Worm (Caenorhabditis elegans) whole organism, young adult: ENCODE measurements around the gene srsx-13.

Experiments
- B0261.1 ChIP-seq: sonication (generic microtip); optimal IDR thresholded peaks from 2 replicates; lab custom pipeline; 2016; ENCODE audit warnings: mild to moderate bottlenecking, missing genetic modification characterization, moderate library complexity, missing compliant biosample characterization
- B0336.3 ChIP-seq: fragments of 200-800 bp; sonication (Bioruptor generic); IDR thresholded peaks from 2 replicates; pipeline ENCODE4 v1.3.6; 2022; ENCODE audit warnings: missing genetic modification characterization, missing compliant biosample characterization
- C17E4.6 ChIP-seq: fragments of 200-800 bp; sonication (Bioruptor generic); IDR thresholded peaks from 2 replicates; pipeline ENCODE4 v1.3.6; 2022; ENCODE audit warnings: missing genetic modification reagents, missing genetic modification characterization, missing compliant biosample characterization
- F33H1.4 ChIP-seq: fragments of 200-800 bp; sonication (Bioruptor generic); IDR thresholded peaks from 2 replicates; pipeline ENCODE4 v1.3.6; 2022; ENCODE audit warnings: missing genetic modification reagents, missing genetic modification characterization, missing compliant biosample characterization
- F39B2.1 ChIP-seq: fragments of 200-800 bp; sonication (Bioruptor generic); IDR thresholded peaks from 2 replicates; pipeline ENCODE4 v1.3.6; 2022; ENCODE audit warnings: missing genetic modification reagents, missing genetic modification characterization, missing compliant biosample characterization
- F49E8.2 ChIP-seq: sonication (generic microtip); optimal IDR thresholded peaks from 3 replicates; lab custom pipeline; 2017; ENCODE audit warnings: missing genetic modification characterization, mild to moderate bottlenecking, missing compliant biosample characterization, antibody characterized with exemption, moderate library complexity; ENCODE audit not compliant: insufficient read depth
- F52B5.7 ChIP-seq: sonication (generic microtip); optimal IDR thresholded peaks from 2 replicates; lab custom pipeline; 2016; ENCODE audit warnings: mild to moderate bottlenecking, missing genetic modification characterization, missing compliant biosample characterization
- F57C9.4 ChIP-seq: sonication (generic microtip); optimal IDR thresholded peaks from 2 replicates; lab custom pipeline; 2017; ENCODE audit warnings: mild to moderate bottlenecking, missing genetic modification characterization, missing compliant biosample characterization
- T26A5.8 ChIP-seq: sonication (generic microtip); optimal IDR thresholded peaks from 2 replicates; lab custom pipeline; 2016; ENCODE audit warnings: missing genetic modification characterization, missing compliant biosample characterization
- Y56A3A.18 ChIP-seq: fragments of 200-800 bp; sonication (Bioruptor generic); IDR thresholded peaks from 2 replicates; pipeline ENCODE4 v1.3.6; 2022; ENCODE audit warnings: missing genetic modification reagents, missing genetic modification characterization, missing compliant biosample characterization
- ZK185.1 ChIP-seq: sonication (generic microtip); optimal IDR thresholded peaks from 2 replicates; lab custom pipeline; 2016; ENCODE audit warnings: mild to moderate bottlenecking, missing genetic modification characterization, missing compliant biosample characterization; ENCODE audit not compliant: poor library complexity, severe bottlenecking
- attf-5 ChIP-seq: fragments of 200-800 bp; sonication (Bioruptor generic); optimal IDR thresholded peaks from 2 replicates; lab custom pipeline; 2018; ENCODE audit warnings: mild to moderate bottlenecking, missing genetic modification characterization, missing compliant biosample characterization
- attf-6 ChIP-seq: fragments of 200-800 bp; sonication (Bioruptor generic); IDR thresholded peaks from 2 replicates; pipeline ENCODE4 v1.3.6; 2022; ENCODE audit warnings: missing genetic modification reagents, missing genetic modification characterization, missing compliant biosample characterization
- cebp-1 ChIP-seq, 2 experiments: fragments of 200-800 bp in 1 of 2; sonication (Bioruptor generic) in 1 of 2; sonication (generic microtip) in 1 of 2; IDR thresholded peaks in 1 of 2; optimal IDR thresholded peaks in 1 of 2; 2 replicates each; pipeline versions ENCODE4 v1.3.6 to Lab custom; 2017 to 2022; ENCODE audit warnings: missing compliant biosample characterization in 2 of 2, missing genetic modification characterization in 2 of 2, mild to moderate bottlenecking in 1 of 2, missing genetic modification reagents in 1 of 2, moderate library complexity in 1 of 2
- cebp-2 ChIP-seq: fragments of 200-800 bp; sonication (Bioruptor generic); IDR thresholded peaks from 2 replicates; pipeline ENCODE4 v1.3.6; 2022; ENCODE audit warnings: missing genetic modification characterization, missing compliant biosample characterization
- ceh-58 ChIP-seq: fragments of 200-800 bp; sonication (Bioruptor generic); IDR thresholded peaks from 2 replicates; pipeline ENCODE4 v1.3.6; 2022; ENCODE audit warnings: missing genetic modification characterization, missing compliant biosample characterization
- ceh-91 ChIP-seq: fragments of 200-800 bp; sonication (Bioruptor generic); IDR thresholded peaks from 2 replicates; pipeline ENCODE4 v1.3.6; 2022; ENCODE audit warnings: missing genetic modification reagents, missing genetic modification characterization, missing compliant biosample characterization
- dox-1 ChIP-seq: fragments of 200-800 bp; sonication (Bioruptor generic); IDR thresholded peaks from 2 replicates; pipeline ENCODE4 v1.3.6; 2022; ENCODE audit warnings: missing genetic modification reagents, missing genetic modification characterization, missing compliant biosample characterization
- dpl-1 ChIP-seq: fragments of 150-350 bp; optimal IDR thresholded peaks from 2 replicates; lab custom pipeline; 2014; ENCODE audit warnings: missing biosample characterization, missing genetic modification reagents, missing genetic modification characterization
- egl-18 ChIP-seq: fragments of 200-800 bp; sonication (Bioruptor generic); IDR thresholded peaks from 2 replicates; pipeline ENCODE4 v1.3.6; 2022; ENCODE audit warnings: missing genetic modification reagents, missing genetic modification characterization, missing compliant biosample characterization
- ets-4 ChIP-seq: fragments of 200-800 bp; sonication (Bioruptor generic); optimal IDR thresholded peaks from 2 replicates; lab custom pipeline; 2018; ENCODE audit warnings: mild to moderate bottlenecking, missing genetic modification characterization, missing compliant biosample characterization
- fkh-3 ChIP-seq: sonication (generic microtip); optimal IDR thresholded peaks from 2 replicates; lab custom pipeline; 2016; ENCODE audit warnings: mild to moderate bottlenecking, missing genetic modification characterization, missing compliant biosample characterization
- hlh-26 ChIP-seq: fragments of 200-800 bp; sonication (Bioruptor generic); conservative IDR thresholded peaks from 2 replicates; pipeline ENCODE4 v1.3.6; 2022; ENCODE audit warnings: missing genetic modification reagents, missing genetic modification characterization, missing compliant biosample characterization
- hrde-1 ChIP-seq: sonication (generic microtip); optimal IDR thresholded peaks from 2 replicates; lab custom pipeline; 2016; ENCODE audit warnings: missing genetic modification characterization, mild to moderate bottlenecking, missing compliant biosample characterization, moderate library complexity, missing genotype, missing genetic modification reagents, borderline replicate concordance
- hsf-1 ChIP-seq: fragments of 200-800 bp; sonication (Bioruptor generic); IDR thresholded peaks from 2 replicates; pipeline ENCODE4 v1.3.6; 2022; ENCODE audit warnings: missing genetic modification reagents, missing genetic modification characterization, missing compliant biosample characterization
- madf-8 ChIP-seq: fragments of 200-800 bp; sonication (Bioruptor generic); conservative IDR thresholded peaks from 2 replicates; pipeline ENCODE4 v1.3.6; 2022; ENCODE audit warnings: missing genetic modification reagents, missing genetic modification characterization, missing compliant biosample characterization
- mxl-1 ChIP-seq: sonication (generic microtip); optimal IDR thresholded peaks from 2 replicates; lab custom pipeline; 2016; ENCODE audit warnings: missing genetic modification characterization, missing compliant biosample characterization
- nhr-179 ChIP-seq: sonication (generic microtip); optimal IDR thresholded peaks from 2 replicates; lab custom pipeline; 2016; ENCODE audit warnings: mild to moderate bottlenecking, missing genetic modification characterization, missing compliant biosample characterization
- nhr-80 ChIP-seq: sonication (generic microtip); optimal IDR thresholded peaks from 2 replicates; lab custom pipeline; 2016; ENCODE audit warnings: missing genetic modification characterization, missing compliant biosample characterization
- snpc-4 ChIP-seq, 5 experiments: fragments of 150-350 bp in 1 of 5; sonication (generic microtip) in 4 of 5; optimal IDR thresholded peaks; 2 replicates each; lab custom pipeline; 2014 to 2018; ENCODE audit warnings: missing genetic modification characterization in 5 of 5, missing biosample characterization in 3 of 5, antibody characterized with exemption in 2 of 5, mild to moderate bottlenecking in 2 of 5, missing compliant biosample characterization in 2 of 5, missing genotype in 2 of 5, moderate library complexity in 2 of 5, missing genetic modification reagents in 1 of 5
- tbp1 ChIP-seq: fragments of 200-800 bp; sonication (Bioruptor generic); optimal IDR thresholded peaks from 2 replicates; lab custom pipeline; 2018; ENCODE audit warnings: mild to moderate bottlenecking, missing genetic modification characterization, missing compliant biosample characterization
- unc-62 ChIP-seq: fragments of 150-350 bp; optimal IDR thresholded peaks from 2 replicates; lab custom pipeline; 2014; ENCODE audit warnings: missing biosample characterization, missing genetic modification reagents, missing genetic modification characterization
- zfh-2 ChIP-seq: fragments of 200-800 bp; sonication (Bioruptor generic); conservative IDR thresholded peaks from 2 replicates; pipeline ENCODE4 v1.3.6; 2022; ENCODE audit warnings: missing genetic modification reagents, missing genetic modification characterization, missing compliant biosample characterization

The srsx-13 gene

DNA sequence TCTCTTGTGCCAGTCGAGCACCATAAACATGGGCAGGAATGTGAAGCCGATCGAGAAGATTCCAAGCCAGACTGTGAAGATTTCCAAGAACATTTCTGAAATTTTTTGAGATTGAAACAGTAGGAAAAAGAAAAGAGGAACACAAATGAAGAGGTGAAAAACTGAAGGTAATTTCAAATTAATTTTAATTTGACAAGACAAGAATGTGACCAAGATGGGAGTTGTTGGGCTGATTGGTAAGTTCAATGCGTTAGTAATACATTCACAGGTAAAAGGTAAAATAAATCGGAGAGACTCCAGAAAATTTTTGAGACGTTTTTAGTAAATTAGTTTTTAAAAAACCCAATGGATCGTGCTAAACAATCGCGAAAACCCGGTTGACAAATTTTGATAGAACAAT is 47.7 kb upstream of the srsx-13 start, which contains the start of gene swt-7:
Gene swt-7 (minus strand): TSS at position 101 of the 400 bp plus-strand sequence.
- TF ChIP-seq fkh-3 (no peak), Y56A3A.18 (GFP tag; lab: Robert Waterston, UW) (no peak)
- TF ChIP-seq, all 124 proteins: peak for 0

DNA sequence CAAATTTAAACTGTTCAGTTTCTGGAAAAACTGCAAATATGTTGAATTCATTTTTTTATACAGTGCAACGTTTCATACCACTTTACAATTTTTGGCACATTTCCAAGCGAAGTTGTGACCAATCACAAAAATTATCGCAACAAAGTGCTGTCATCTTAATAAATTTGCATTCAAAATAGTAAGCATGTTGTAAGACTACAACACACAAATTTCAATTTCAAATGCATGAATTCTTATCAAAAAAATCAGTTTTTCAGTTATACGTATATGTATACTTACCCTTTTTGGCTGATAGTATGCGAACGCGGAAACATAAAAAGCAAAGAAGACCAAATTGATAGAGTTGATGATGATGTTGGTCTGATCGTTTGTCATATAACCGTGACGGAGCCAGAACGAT is 47.2 kb upstream of the srsx-13 start:
- TF ChIP-seq nhr-80 (tag; lab: Kevin White, UChicago) (peak; percentile 86), egl-18 (GFP tag; lab: Robert Waterston, UW) (no peak)

DNA sequence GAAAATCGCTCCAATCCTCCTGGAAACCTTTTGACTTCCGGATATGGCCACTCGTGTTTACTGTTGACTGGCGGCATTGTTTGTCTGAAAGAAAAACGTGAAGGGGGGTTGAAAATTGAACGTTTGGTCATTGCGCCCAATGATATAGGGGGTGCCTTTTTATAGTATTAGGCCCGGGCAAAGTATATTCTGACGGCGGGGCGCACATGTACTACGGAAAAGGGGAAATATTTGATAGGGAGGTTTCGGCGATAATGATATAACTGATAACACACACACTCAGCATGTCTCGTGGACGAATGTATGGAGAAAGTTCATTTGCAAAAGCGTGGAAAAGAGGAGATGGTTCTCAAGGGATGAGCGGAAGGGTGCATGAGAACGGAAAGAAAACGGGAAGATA is 44.6 kb upstream of the srsx-13 start, which contains the start of gene cpt-4:
Gene cpt-4 (minus strand): TSS at position 84 of the 400 bp plus-strand sequence.
- TF ChIP-seq attf-5 (GFP tag; lab: Kevin White, UChicago) (no peak), ets-4 (peak; percentile 17), F52B5.7 (tag; lab: Kevin White, UChicago) (no peak), mxl-1 (tag; lab: Kevin White, UChicago) (no peak), snpc-4 (GFP tag; optimal IDR thresholded peaks at IDR 0.05; lab: Kevin White, UChicago) (no peak), snpc-4 (tag; optimal IDR thresholded peaks at IDR 0.05; lab: Kevin White, UChicago) (no peak), nhr-80 (tag; lab: Kevin White, UChicago) (peak; percentile 84), dox-1 (peak; percentile 55), hlh-26 (GFP tag; lab: Robert Waterston, UW) (no peak), ZK185.1 (tag; lab: Kevin White, UChicago) (no peak), tbp1 (GFP tag; lab: Kevin White, UChicago) (no peak), hsf-1 (no peak), cebp-1 (GFP tag; IDR thresholded peaks at IDR 0.05; lab: Robert Waterston, UW) (no peak), cebp-1 (tag; optimal IDR thresholded peaks at IDR 0.05; lab: Kevin White, UChicago) (peak; percentile 5), B0261.1 (tag; lab: Kevin White, UChicago) (no peak), C17E4.6 (GFP tag; lab: Robert Waterston, UW) (no peak), T26A5.8 (tag; lab: Kevin White, UChicago) (no peak)

DNA sequence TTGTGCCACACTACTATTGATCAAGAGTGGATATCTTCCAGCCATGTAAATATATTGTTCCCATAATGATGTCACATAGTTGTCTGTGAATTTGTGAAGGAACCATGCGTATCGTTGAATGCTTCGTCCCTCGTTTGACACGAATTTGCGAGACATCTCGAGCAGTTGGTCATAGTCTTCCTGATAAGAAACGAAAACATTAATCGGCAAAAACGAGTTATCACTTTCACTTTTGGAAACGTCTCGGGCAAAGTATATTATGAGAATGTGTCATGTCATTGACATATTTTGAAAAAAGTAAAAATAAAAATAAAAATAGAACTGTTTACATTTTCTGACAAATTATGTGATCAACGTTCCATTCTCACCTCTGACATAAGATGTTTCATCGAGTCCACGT is 43.4 kb upstream of the srsx-13 start:
- TF ChIP-seq B0261.1 (tag; lab: Kevin White, UChicago) = no peak
- no peak for TF ChIP-seq zfh-2 (GFP tag; lab: Robert Waterston, UW)
- TF ChIP-seq dox-1 = peak; percentile 46; the same call in 1 of the 2 replicates
- peak; percentile 32 for TF ChIP-seq unc-62 (GFP tag; lab: Kevin White, UChicago)
- TF ChIP-seq cebp-2 (GFP tag; lab: Robert Waterston, UW) = no peak
- TF ChIP-seq nhr-80 (tag; lab: Kevin White, UChicago) = peak; percentile 73
- TF ChIP-seq ceh-58 (GFP tag; lab: Robert Waterston, UW) = no peak
- no peak for TF ChIP-seq ceh-91

DNA sequence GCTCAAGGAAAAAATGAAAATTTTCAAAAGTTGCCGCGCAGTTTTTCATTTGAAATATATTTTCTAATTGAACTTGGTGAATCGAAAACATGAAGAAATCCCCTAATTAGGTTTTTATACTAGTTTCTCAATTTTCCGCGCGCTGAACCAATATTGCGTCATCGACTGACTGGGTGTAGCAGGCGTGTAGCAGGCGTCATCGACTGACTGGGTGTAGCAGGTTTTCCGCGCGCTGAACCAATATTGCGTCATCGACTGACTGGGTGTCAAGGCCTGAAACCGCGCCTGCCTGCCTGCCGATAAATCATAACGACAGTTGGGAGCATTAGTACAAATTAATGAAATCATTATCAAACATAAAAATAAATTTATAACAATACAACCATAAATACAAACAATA is 40.4 kb upstream of the srsx-13 start:
- TF ChIP-seq F57C9.4 (no peak), F33H1.4 (no peak), B0336.3 (GFP tag; lab: Robert Waterston, UW) (no peak), cebp-1 (GFP tag; IDR thresholded peaks at IDR 0.05; lab: Robert Waterston, UW) (no peak), cebp-1 (tag; optimal IDR thresholded peaks at IDR 0.05; lab: Kevin White, UChicago) (peak; percentile 14)

DNA sequence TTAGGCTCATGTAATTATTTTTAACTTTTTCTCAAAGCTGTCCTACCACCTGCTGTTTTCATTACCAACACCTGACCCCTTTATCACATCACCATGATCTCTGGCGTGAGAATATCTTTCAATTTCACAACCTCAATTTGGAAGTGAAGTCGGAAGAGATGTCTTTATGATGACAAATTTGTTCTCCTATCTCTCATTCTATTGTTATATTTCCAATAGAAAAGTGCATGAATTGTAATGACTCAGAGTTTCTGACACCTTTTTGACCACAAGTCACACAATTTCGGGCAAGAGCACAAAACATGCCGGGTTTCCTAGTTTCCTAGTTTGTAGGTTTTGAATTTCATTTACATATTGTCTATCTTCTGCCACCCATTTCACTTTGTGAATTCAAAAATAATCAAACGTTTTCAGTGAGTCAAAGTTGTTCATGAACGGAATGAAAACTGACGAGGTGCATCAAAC is 35.9 kb upstream of the srsx-13 start, which contains the start of gene srr-4:
Gene srr-4 (plus strand): TSS at position 415 of the 465 bp plus-strand sequence.
- no peak for TF ChIP-seq hrde-1 (tag; lab: Kevin White, UChicago)
- TF ChIP-seq F39B2.1 (GFP tag; lab: Robert Waterston, UW) = no peak
- no peak for TF ChIP-seq T26A5.8 (tag; lab: Kevin White, UChicago)
- no peak for TF ChIP-seq nhr-80 (tag; lab: Kevin White, UChicago)
- no peak for TF ChIP-seq nhr-179 (tag; lab: Kevin White, UChicago)
- no peak for TF ChIP-seq attf-6
- no peak for TF ChIP-seq F49E8.2 (tag; lab: Kevin White, UChicago)
- no peak for TF ChIP-seq cebp-1 (GFP tag; IDR thresholded peaks at IDR 0.05; lab: Robert Waterston, UW)
- no peak for TF ChIP-seq cebp-1 (tag; optimal IDR thresholded peaks at IDR 0.05; lab: Kevin White, UChicago)
- no peak for TF ChIP-seq madf-8 (GFP tag; lab: Robert Waterston, UW)
- no peak for TF ChIP-seq dpl-1 (GFP tag; lab: Kevin White, UChicago)
- TF ChIP-seq, all 124 proteins: peak for 0
